Worm (Caenorhabditis elegans) whole organism, L4 larva: Measurements from ENCODE around the gene K02A2.5.
"Not testable (repeated sequence)": the region's sequence is repeated elsewhere in the genome, so short reads cannot be mapped to it uniquely, and the experiment has no call there.

Experiments
- F10B5.3 ChIP-seq: sonication (generic microtip); optimal IDR thresholded peaks from 2 replicates; lab custom pipeline; 2016; ENCODE audit warnings: mild to moderate bottlenecking, missing genetic modification characterization, missing compliant biosample characterization
- F26F4.8 ChIP-seq: fragments of 200-800 bp; sonication (Bioruptor generic); conservative IDR thresholded peaks from 2 replicates; pipeline ENCODE4 v1.3.6; 2022; ENCODE audit warnings: missing genetic modification characterization, missing compliant biosample characterization
- F37D6.2 ChIP-seq: sonication (generic microtip); optimal IDR thresholded peaks from 2 replicates; lab custom pipeline; 2016; ENCODE audit warnings: mild to moderate bottlenecking, missing genetic modification characterization, missing compliant biosample characterization
- T20F7.1 ChIP-seq: fragments of 200-800 bp; sonication (Bioruptor generic); optimal IDR thresholded peaks from 2 replicates; lab custom pipeline; 2018; ENCODE audit warnings: mild to moderate bottlenecking, missing genetic modification characterization, missing compliant biosample characterization
- Y48G9A.11 ChIP-seq: fragments of 200-800 bp; sonication (Bioruptor generic); IDR thresholded peaks from 2 replicates; pipeline ENCODE4 v1.3.6; 2022; ENCODE audit warnings: missing genetic modification reagents, missing genetic modification characterization, missing compliant biosample characterization
- ZK337.2 ChIP-seq: fragments of 200-800 bp; sonication (Bioruptor generic); IDR thresholded peaks from 2 replicates; pipeline ENCODE4 v1.3.6; 2022; ENCODE audit warnings: missing genetic modification reagents, missing genetic modification characterization, missing compliant biosample characterization
- aha-1 ChIP-seq: fragments of 150-350 bp; peaks from one replicate; lab custom pipeline; 2014; ENCODE audit warnings: missing biosample characterization, missing genetic modification characterization
- ama-1 ChIP-seq: fragments of 150-350 bp; optimal IDR thresholded peaks from 2 replicates; lab custom pipeline; 2014; ENCODE audit warnings: inconsistent platforms, mixed read lengths
- arid-1 ChIP-seq: fragments of 200-800 bp; sonication (Bioruptor generic); conservative IDR thresholded peaks from 2 replicates; pipeline ENCODE4 v1.3.6; 2022; ENCODE audit warnings: missing genetic modification reagents, missing genetic modification characterization, missing compliant biosample characterization
- ceh-62 ChIP-seq: sonication (generic microtip); optimal IDR thresholded peaks from 2 replicates; lab custom pipeline; 2017; ENCODE audit warnings: missing biosample characterization, missing genetic modification characterization
- ctbp-1 ChIP-seq: fragments of 200-800 bp; sonication (Bioruptor generic); IDR thresholded peaks from 2 replicates; pipeline ENCODE4 v1.3.6; 2022; ENCODE audit warnings: missing genetic modification reagents, missing genetic modification characterization, missing compliant biosample characterization
- daf-12 ChIP-seq: fragments of 150-350 bp; optimal IDR thresholded peaks from 2 replicates; lab custom pipeline; 2014; ENCODE audit warnings: missing biosample characterization, missing genetic modification reagents, missing genetic modification characterization
- daf-16 ChIP-seq, 3 experiments: sonication (generic microtip); optimal IDR thresholded peaks; 2 replicates each; lab custom pipeline; 2016 to 2017; ENCODE audit warnings: missing genetic modification characterization in 3 of 3, missing genetic modification reagents in 3 of 3, mild to moderate bottlenecking in 2 of 3, missing compliant biosample characterization in 2 of 3, missing biosample characterization in 1 of 3, moderate library complexity in 1 of 3
- daf-19 ChIP-seq: fragments of 200-800 bp; sonication (Bioruptor generic); conservative IDR thresholded peaks from 2 replicates; pipeline ENCODE4 v1.3.6; 2022; ENCODE audit warnings: missing genetic modification characterization, missing compliant biosample characterization
- dmd-6 ChIP-seq: fragments of 200-800 bp; sonication (Bioruptor generic); IDR thresholded peaks from 2 replicates; pipeline ENCODE4 v1.3.6; 2022; ENCODE audit warnings: missing genetic modification reagents, missing genetic modification characterization, missing compliant biosample characterization
- dpl-1 ChIP-seq: fragments of 150-350 bp; optimal IDR thresholded peaks from 2 replicates; lab custom pipeline; 2014; ENCODE audit warnings: missing biosample characterization, missing genetic modification reagents, missing genetic modification characterization
- dve-1 ChIP-seq: sonication (generic microtip); optimal IDR thresholded peaks from 2 replicates; lab custom pipeline; 2017; ENCODE audit warnings: antibody characterized with exemption, mild to moderate bottlenecking, missing genetic modification characterization, missing compliant biosample characterization; ENCODE audit not compliant: insufficient read depth
- egl-43 ChIP-seq: fragments of 200-800 bp; sonication (Bioruptor generic); IDR thresholded peaks from 2 replicates; pipeline ENCODE4 v1.3.6; 2022; ENCODE audit warnings: missing genetic modification reagents, missing genetic modification characterization, missing compliant biosample characterization
- hlh-11 ChIP-seq: fragments of 200-800 bp; sonication (Bioruptor generic); optimal IDR thresholded peaks from 2 replicates; lab custom pipeline; 2018; ENCODE audit warnings: mild to moderate bottlenecking, missing genetic modification characterization, missing compliant biosample characterization
- hlh-30 ChIP-seq: sonication (generic microtip); optimal IDR thresholded peaks from 2 replicates; lab custom pipeline; 2017; ENCODE audit warnings: antibody characterized with exemption, mild to moderate bottlenecking, missing genetic modification characterization, missing compliant biosample characterization; ENCODE audit not compliant: insufficient read depth
- jun-1 ChIP-seq: fragments of 150-350 bp; optimal IDR thresholded peaks from 2 replicates; lab custom pipeline; 2014; ENCODE audit warnings: missing biosample characterization, missing genetic modification reagents, missing genetic modification characterization
- lin-13 ChIP-seq: fragments of 150-350 bp; optimal IDR thresholded peaks from 2 replicates; lab custom pipeline; 2014; ENCODE audit warnings: missing biosample characterization, missing genetic modification reagents, missing genetic modification characterization
- lin-38 ChIP-seq: fragments of 200-800 bp; sonication (Bioruptor generic); IDR thresholded peaks from 2 replicates; pipeline ENCODE4 v1.3.6; 2022; ENCODE audit warnings: missing genetic modification reagents, missing genetic modification characterization, missing compliant biosample characterization
- lsy-2 ChIP-seq, 2 experiments: fragments of 150-350 bp in 1 of 2; sonication (generic microtip) in 1 of 2; optimal IDR thresholded peaks; 2 replicates each; lab custom pipeline; 2014 to 2017; ENCODE audit warnings: missing biosample characterization in 2 of 2, missing genetic modification characterization in 2 of 2
- mdt-29 ChIP-seq: fragments of 200-800 bp; sonication (Bioruptor generic); IDR thresholded peaks from 2 replicates; pipeline ENCODE4 v1.3.6; 2022; ENCODE audit warnings: missing genetic modification reagents, missing genetic modification characterization, missing compliant biosample characterization
- mep-1 ChIP-seq: fragments of 150-350 bp; sonication (generic microtip); optimal IDR thresholded peaks from 3 replicates; lab custom pipeline; 2014; ENCODE audit warnings: missing biosample characterization, missing genetic modification characterization
- mes-2 ChIP-seq: sonication (generic microtip); optimal IDR thresholded peaks from 2 replicates; lab custom pipeline; 2016; ENCODE audit warnings: missing genotype, mild to moderate bottlenecking, missing genetic modification characterization, missing compliant biosample characterization; ENCODE audit not compliant: poor library complexity, severe bottlenecking
- mxl-2 ChIP-seq: fragments of 200-800 bp; sonication (Bioruptor generic); conservative IDR thresholded peaks from 2 replicates; pipeline ENCODE4 v1.3.6; 2022; ENCODE audit warnings: missing genetic modification reagents, missing genetic modification characterization, missing compliant biosample characterization
- nhr-10 ChIP-seq: fragments of 150-350 bp; optimal IDR thresholded peaks from 2 replicates; lab custom pipeline; 2014; ENCODE audit warnings: missing biosample characterization, missing genetic modification characterization
- nhr-237 ChIP-seq: sonication (generic microtip); optimal IDR thresholded peaks from 2 replicates; lab custom pipeline; 2017; ENCODE audit warnings: missing biosample characterization, missing genetic modification characterization
- nhr-28 ChIP-seq: fragments of 150-350 bp; optimal IDR thresholded peaks from 2 replicates; lab custom pipeline; 2014; ENCODE audit warnings: missing biosample characterization, missing genetic modification characterization
- nhr-48 ChIP-seq: sonication (generic microtip); optimal IDR thresholded peaks from 2 replicates; lab custom pipeline; 2016; ENCODE audit warnings: mild to moderate bottlenecking, missing genetic modification characterization, missing compliant biosample characterization
- nhr-6 ChIP-seq: fragments of 150-350 bp; optimal IDR thresholded peaks from 2 replicates; lab custom pipeline; 2014; ENCODE audit warnings: missing biosample characterization, missing genetic modification characterization
- pha-4 ChIP-seq, 2 experiments: fragments of 150-350 bp in 1 of 2; fragments of 200-800 bp in 1 of 2; sonication (Bioruptor generic) in 1 of 2; IDR thresholded peaks in 1 of 2; optimal IDR thresholded peaks in 1 of 2; 2 replicates each; pipeline versions ENCODE4 v1.3.6 to Lab custom; 2014 to 2022; ENCODE audit warnings: missing genetic modification characterization in 2 of 2, missing genetic modification reagents in 2 of 2, missing biosample characterization in 1 of 2, missing compliant biosample characterization in 1 of 2
- pqm-1 ChIP-seq: sonication (generic microtip); optimal IDR thresholded peaks from 2 replicates; lab custom pipeline; 2017; ENCODE audit warnings: missing biosample characterization, missing genetic modification characterization
- rbr-2 ChIP-seq: sonication (generic microtip); optimal IDR thresholded peaks from 2 replicates; lab custom pipeline; 2016; ENCODE audit warnings: missing genotype, missing genetic modification characterization, missing compliant biosample characterization
- tag-97 ChIP-seq: fragments of 200-800 bp; sonication (Bioruptor generic); IDR thresholded peaks from 2 replicates; pipeline ENCODE4 v1.3.6; 2022; ENCODE audit warnings: missing genetic modification characterization, missing compliant biosample characterization
- unc-130 ChIP-seq: sonication (generic microtip); optimal IDR thresholded peaks from 2 replicates; lab custom pipeline; 2016; ENCODE audit warnings: missing genetic modification reagents, missing genetic modification characterization, missing compliant biosample characterization
- unc-62 ChIP-seq, 3 experiments: fragments of 150-350 bp in 1 of 3; sonication (generic microtip); optimal IDR thresholded peaks in 2 of 3; peaks in 1 of 3; 1 replicate in 1 of 3; 2 replicates in 2 of 3; lab custom pipeline; 2014 to 2017; ENCODE audit warnings: missing biosample characterization in 3 of 3, missing genetic modification characterization in 3 of 3, missing genetic modification reagents in 3 of 3, missing genotype in 1 of 3
- vab-7 ChIP-seq: fragments of 200-800 bp; sonication (Bioruptor generic); IDR thresholded peaks from 2 replicates; pipeline ENCODE4 v1.3.6; 2022; ENCODE audit warnings: missing genetic modification reagents, missing genetic modification characterization, missing compliant biosample characterization
- zfp-2 ChIP-seq: sonication (generic microtip); optimal IDR thresholded peaks from 2 replicates; lab custom pipeline; 2016; ENCODE audit warnings: mild to moderate bottlenecking, missing genetic modification characterization, missing compliant biosample characterization

Gene K02A2.5

ce11 chrII:7374143-7374542 lies 37.7 kb downstream of the K02A2.5 start, which contains the start of the genes mtch-1 and rpb-4:
Gene mtch-1 (minus strand): TSS chrII:7374166.
Gene rpb-4 (plus strand): TSS chrII:7374495.
- TF ChIP-seq jun-1 (tag; lab: Kevin White, UChicago) (no peak), egl-43 (GFP tag; lab: Robert Waterston, UW) (no peak), nhr-237 (tag; lab: Kevin White, UChicago) (no peak), nhr-48 (tag; lab: Kevin White, UChicago) (no peak), T20F7.1 (GFP tag; lab: Kevin White, UChicago) (peak; percentile 30), tag-97 (no peak), vab-7 (no peak), nhr-6 (peak; percentile 85), hlh-30 (peak; percentile 29), pha-4 (GFP tag; IDR thresholded peaks at IDR 0.05; lab: Robert Waterston, UW) (no peak), pha-4 (tag; optimal IDR thresholded peaks at IDR 0.05; lab: Kevin White, UChicago) (peak; percentile 50), daf-16 (GFP tag; optimal IDR thresholded peaks at IDR 0.05; lab: Kevin White, UChicago) (peak in 1 of 2 experiments; percentile 50), daf-16 (tag; optimal IDR thresholded peaks at IDR 0.05; lab: Kevin White, UChicago) (peak; percentile 93), mep-1 (tag; lab: Kevin White, UChicago) (peak; percentile 66), lsy-2 (tag; optimal IDR thresholded peaks at IDR 0.05; lab: Kevin White, UChicago) (peak in 1 of 2 experiments; percentile 62), dve-1 (tag; lab: Kevin White, UChicago) (peak; percentile 50), nhr-28 (peak; percentile 11), unc-130 (peak; percentile 18), rbr-2 (tag; lab: Kevin White, UChicago) (peak; percentile 13), arid-1 (GFP tag; lab: Robert Waterston, UW) (no peak), ama-1 (no peak), dpl-1 (GFP tag; lab: Kevin White, UChicago) (peak; percentile 34), daf-19 (no peak; the same call in 1 of the 2 replicates), mes-2 (tag; lab: Kevin White, UChicago) (peak; percentile 75), aha-1 (tag; lab: Kevin White, UChicago) (peak; percentile 81)

ce11 chrII:7372371-7372770 lies 39.5 kb downstream of the K02A2.5 start:
- TF ChIP-seq lin-38 = peak; percentile 46
- TF ChIP-seq Y48G9A.11 (GFP tag; lab: Robert Waterston, UW) = 0 out of 2 replicates have a peak, but pooled peaks have one; percentile 22
- 0 out of 2 replicates have a peak, but pooled peaks have one; percentile 27 for TF ChIP-seq F26F4.8 (GFP tag; lab: Robert Waterston, UW)
- peak; percentile 29; the same call in 1 of the 2 replicates for TF ChIP-seq arid-1 (GFP tag; lab: Robert Waterston, UW)

ce11 chrII:7370195-7370594 lies 41.6 kb downstream of the K02A2.5 start, which contains the start of gene F43E2.11:
Gene F43E2.11 (minus strand): TSS chrII:7370295.
- not testable (repeated sequence) for TF ChIP-seq nhr-10 (tag; lab: Kevin White, UChicago); lin-13; daf-12 (tag; lab: Kevin White, UChicago)

DNA sequence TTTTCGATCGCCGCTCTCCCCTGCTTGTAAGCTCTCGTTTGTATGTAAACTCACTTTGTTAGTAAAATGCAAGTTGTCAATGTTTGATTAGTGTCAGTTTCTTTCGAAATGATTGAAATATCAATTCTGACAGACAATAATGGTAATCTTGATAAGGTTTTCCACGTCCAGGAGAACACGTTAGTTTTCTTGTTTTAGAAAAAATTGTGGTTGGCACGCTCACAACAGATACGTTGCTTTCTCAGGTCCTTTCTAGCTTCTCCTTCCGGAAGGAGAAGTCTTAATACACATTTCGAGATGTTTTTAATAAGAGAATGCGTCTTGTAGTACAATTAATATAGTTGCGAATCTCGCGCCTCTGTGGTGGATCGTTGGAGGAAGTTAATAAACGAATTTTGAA lies 43.1 kb downstream of the K02A2.5 start, which contains the start of gene F43E2.6:
Gene F43E2.6, minus strand, starts transcription at position 101 of the 400 bp plus-strand sequence.
- no peak for TF ChIP-seq F37D6.2 (tag; lab: Kevin White, UChicago)

DNA sequence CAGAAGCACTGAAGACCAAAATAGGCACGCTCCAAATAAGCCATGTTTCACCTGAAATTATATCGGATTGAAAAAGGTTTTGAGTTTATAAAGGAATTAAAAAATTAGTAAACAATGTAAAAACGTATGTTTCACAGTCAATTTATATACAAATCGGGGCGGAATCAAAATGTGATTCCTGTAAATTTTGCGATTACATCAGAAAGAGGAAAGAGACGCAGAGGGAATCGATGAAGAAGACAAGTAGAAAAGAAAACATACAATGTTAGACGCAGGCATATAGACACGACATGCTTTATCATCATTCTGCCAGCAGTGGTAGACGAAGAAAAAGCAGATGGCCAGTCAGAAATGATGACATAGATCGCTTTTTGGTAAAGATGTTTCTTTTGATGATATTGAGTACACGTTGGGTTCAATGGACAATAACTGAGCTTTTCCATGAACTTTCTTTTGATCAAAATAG lies 47.8 kb downstream of the K02A2.5 start, which contains the start of gene msra-1:
Gene msra-1, minus strand, starts transcription at position 51 of the 466 bp plus-strand sequence.
- TF ChIP-seq mdt-29 (GFP tag; lab: Robert Waterston, UW) = no peak
- no peak for TF ChIP-seq ZK337.2
- peak; percentile 78 for TF ChIP-seq dve-1 (tag; lab: Kevin White, UChicago)
- TF ChIP-seq unc-62 (GFP tag; optimal IDR thresholded peaks at IDR 0.05 in 1 of 2; lab: Kevin White, UChicago) = peak in 1 of 2 experiments; percentile 35
- no peak for TF ChIP-seq unc-62 (tag; optimal IDR thresholded peaks at IDR 0.05; lab: Kevin White, UChicago)
- peak; percentile 56 for TF ChIP-seq hlh-30
- TF ChIP-seq dmd-6 (GFP tag; lab: Robert Waterston, UW) = peak; percentile 85
- no peak for TF ChIP-seq mxl-2 (GFP tag; lab: Robert Waterston, UW)
- peak; percentile 20 for TF ChIP-seq pqm-1 (tag; lab: Kevin White, UChicago)
- no peak for TF ChIP-seq tag-97
- TF ChIP-seq ceh-62 = no peak
- no peak for TF ChIP-seq ama-1
- TF ChIP-seq hlh-11 (tag; lab: Kevin White, UChicago) = peak; percentile 82
- TF ChIP-seq T20F7.1 (GFP tag; lab: Kevin White, UChicago) = peak; percentile 54
- peak in 1 of 2 experiments; percentile 65 for TF ChIP-seq lsy-2 (tag; optimal IDR thresholded peaks at IDR 0.05; lab: Kevin White, UChicago)
- no peak for TF ChIP-seq arid-1 (GFP tag; lab: Robert Waterston, UW)
- TF ChIP-seq nhr-28 = peak; percentile 75
- no peak for TF ChIP-seq zfp-2 (tag; lab: Kevin White, UChicago)
- TF ChIP-seq F10B5.3 (tag; lab: Kevin White, UChicago) = no peak
- no peak for TF ChIP-seq ctbp-1 (GFP tag; lab: Robert Waterston, UW)
